Worm (Caenorhabditis elegans) whole organism, L2 larva: ENCODE results near the gene wago-5.
A peak's percentile ranks its signal among the peaks of the same experiment; 100 is the strongest.

Experiments used
- aly-2 ChIP-seq: fragments of 150-350 bp; optimal IDR thresholded peaks from 2 replicates; lab custom pipeline; 2014; ENCODE audit warnings: missing biosample characterization, missing genetic modification characterization
- ceh-16 ChIP-seq: fragments of 150-350 bp; optimal IDR thresholded peaks from 2 replicates; lab custom pipeline; 2014; ENCODE audit warnings: missing biosample characterization, missing genetic modification characterization
- egl-27 ChIP-seq: sonication (generic microtip); optimal IDR thresholded peaks from 3 replicates; lab custom pipeline; 2017; ENCODE audit warnings: missing biosample characterization, missing genetic modification reagents, missing genetic modification characterization
- lin-13 ChIP-seq: fragments of 150-350 bp; optimal IDR thresholded peaks from 2 replicates; lab custom pipeline; 2014; ENCODE audit warnings: missing biosample characterization, missing genetic modification reagents, missing genetic modification characterization
- mdl-1 ChIP-seq, 2 experiments: fragments of 150-350 bp in 1 of 2; sonication (generic microtip) in 1 of 2; optimal IDR thresholded peaks; 2 replicates each; lab custom pipeline; 2017; ENCODE audit warnings: missing biosample characterization in 2 of 2, missing genetic modification characterization in 2 of 2
- nhr-12 ChIP-seq: fragments of 150-350 bp; optimal IDR thresholded peaks from 2 replicates; lab custom pipeline; 2014; ENCODE audit warnings: missing biosample characterization, missing genetic modification characterization
- nhr-129 ChIP-seq: fragments of 150-350 bp; optimal IDR thresholded peaks from 2 replicates; lab custom pipeline; 2014; ENCODE audit warnings: missing biosample characterization, missing genetic modification characterization
- nhr-237 ChIP-seq: fragments of 150-350 bp; optimal IDR thresholded peaks from 2 replicates; lab custom pipeline; 2014; ENCODE audit warnings: missing biosample characterization, missing genetic modification characterization
- nhr-77 ChIP-seq: fragments of 150-350 bp; optimal IDR thresholded peaks from 2 replicates; lab custom pipeline; 2014; ENCODE audit warnings: missing biosample characterization, missing genetic modification characterization
- peb-1 ChIP-seq: fragments of 150-350 bp; optimal IDR thresholded peaks from 2 replicates; lab custom pipeline; 2014; ENCODE audit warnings: missing biosample characterization, missing genetic modification characterization
- skn-1 ChIP-seq: sonication (generic microtip); optimal IDR thresholded peaks from 2 replicates; lab custom pipeline; 2017; ENCODE audit warnings: missing biosample characterization, missing genetic modification characterization
- snpc-4 ChIP-seq: fragments of 150-350 bp; optimal IDR thresholded peaks from 2 replicates; lab custom pipeline; 2014; ENCODE audit warnings: missing biosample characterization, missing genetic modification characterization
- unc-55 ChIP-seq: fragments of 150-350 bp; sonication (generic microtip); optimal IDR thresholded peaks from 3 replicates; lab custom pipeline; 2014; ENCODE audit warnings: missing biosample characterization, missing genetic modification reagents, missing genetic modification characterization
- ztf-11 ChIP-seq: sonication (generic microtip); optimal IDR thresholded peaks from 2 replicates; lab custom pipeline; 2017; ENCODE audit warnings: missing biosample characterization, missing genetic modification characterization

- TF ChIP-seq nhr-12 (tag; lab: Kevin White, UChicago) (no peak), unc-55 (peak; percentile 10), nhr-237 (tag; lab: Kevin White, UChicago) (no peak), ceh-16 (tag; lab: Kevin White, UChicago) (no peak), egl-27 (tag; lab: Kevin White, UChicago) (no peak), skn-1 (tag; lab: Kevin White, UChicago) (no peak), snpc-4 (tag; lab: Kevin White, UChicago) (no peak), ztf-11 (no peak), nhr-77 (tag; lab: Kevin White, UChicago) (no peak), lin-13 (GFP tag; lab: Kevin White, UChicago) (peak; percentile 70), aly-2 (no peak), mdl-1 (tag; optimal IDR thresholded peaks at IDR 0.05; lab: Kevin White, UChicago) (no peak), nhr-129 (tag; lab: Kevin White, UChicago) (peak; percentile 59), peb-1 (tag; lab: Kevin White, UChicago) (no peak)
These were observed 33.1 kb downstream of the wago-5 start, which contains the start of gene K05F1.6 for ce11 chrII:5781935-5782921.
